Fruit fly (Drosophila melanogaster) whole organism, embryonic: ENCODE measurements around the gene CheA7a.
A peak's percentile ranks its signal among the peaks of the same experiment; 100 is the strongest.

Source experiments
- Antp ChIP-seq: fragments of 200-800 bp; sonication (Bioruptor generic); optimal IDR thresholded peaks from 3 replicates; lab custom pipeline; 2016; ENCODE audit warnings: missing biosample characterization, missing genetic modification characterization
- Bdp1 ChIP-seq: fragments of 200-800 bp; sonication (Bioruptor generic); optimal IDR thresholded peaks from 3 replicates; lab custom pipeline; 2016; ENCODE audit warnings: missing biosample characterization, missing genetic modification characterization
- CG10321 ChIP-seq: fragments of 200-800 bp; sonication (Bioruptor generic); IDR thresholded peaks from 2 replicates; pipeline ENCODE4 v1.3.6; 2022; ENCODE audit warnings: missing biosample characterization, missing genetic modification characterization
- CG10431 ChIP-seq: fragments of 200-800 bp; sonication (Bioruptor generic); optimal IDR thresholded peaks from 3 replicates; lab custom pipeline; 2018; ENCODE audit warnings: missing biosample characterization, mild to moderate bottlenecking, missing genetic modification characterization
- CG12104 ChIP-seq: fragments of 200-800 bp; sonication (Bioruptor generic); optimal IDR thresholded peaks from 3 replicates; lab custom pipeline; 2016; ENCODE audit warnings: missing biosample characterization, missing genetic modification characterization
- CG12942 ChIP-seq: fragments of 200-800 bp; sonication (Bioruptor generic); optimal IDR thresholded peaks from 3 replicates; lab custom pipeline; 2016; ENCODE audit warnings: missing biosample characterization, missing genetic modification characterization
- CG13624 ChIP-seq: fragments of 200-800 bp; sonication (Bioruptor generic); optimal IDR thresholded peaks from 2 replicates; lab custom pipeline; 2016; ENCODE audit warnings: missing biosample characterization, missing genetic modification characterization
- CG14965 ChIP-seq: fragments of 200-800 bp; sonication (Bioruptor generic); optimal IDR thresholded peaks from 2 replicates; lab custom pipeline; 2016; ENCODE audit warnings: missing biosample characterization, missing genetic modification characterization, borderline replicate concordance
- CG16779 ChIP-seq: fragments of 200-800 bp; sonication (Bioruptor generic); IDR thresholded peaks from 2 replicates; pipeline ENCODE4 v1.3.6; 2022; ENCODE audit warnings: missing biosample characterization, missing genetic modification characterization
- CG16813 ChIP-seq: fragments of 200-800 bp; sonication (Bioruptor generic); IDR thresholded peaks from 3 replicates; pipeline ENCODE4 v1.3.6; 2022; ENCODE audit warnings: missing biosample characterization, missing genetic modification characterization; ENCODE audit not compliant: partially characterized antibody
- CG18476 ChIP-seq: fragments of 200-800 bp; sonication (Bioruptor generic); optimal IDR thresholded peaks from 2 replicates; lab custom pipeline; 2016; ENCODE audit warnings: missing biosample characterization, mild to moderate bottlenecking, missing genetic modification characterization
- CG2129 ChIP-seq: fragments of 200-800 bp; sonication (Bioruptor generic); IDR thresholded peaks from 2 replicates; pipeline ENCODE4 v1.3.6; 2022; ENCODE audit warnings: missing biosample characterization, missing genetic modification characterization; ENCODE audit not compliant: partially characterized antibody
- CG2875 ChIP-seq: fragments of 200-800 bp; sonication (Bioruptor generic); optimal IDR thresholded peaks from 2 replicates; lab custom pipeline; 2017; ENCODE audit warnings: missing biosample characterization, mild to moderate bottlenecking, missing genetic modification characterization, missing genetic modification reagents
- CG30403 ChIP-seq: fragments of 200-800 bp; sonication (Bioruptor generic); optimal IDR thresholded peaks from 3 replicates; lab custom pipeline; 2016; ENCODE audit warnings: missing biosample characterization, missing genetic modification characterization
- CG32772 ChIP-seq: fragments of 200-800 bp; sonication (Bioruptor generic); IDR thresholded peaks from 2 replicates; pipeline ENCODE4 v1.3.6; 2022; ENCODE audit warnings: missing biosample characterization, missing genetic modification characterization
- CG4360 ChIP-seq: fragments of 200-800 bp; sonication (Bioruptor generic); IDR thresholded peaks from 2 replicates; pipeline ENCODE4 v1.3.6; 2022; ENCODE audit warnings: missing biosample characterization, missing genetic modification characterization
- CG6683 ChIP-seq: fragments of 200-800 bp; sonication (Bioruptor generic); optimal IDR thresholded peaks from 2 replicates; lab custom pipeline; 2017; ENCODE audit warnings: missing biosample characterization, mild to moderate bottlenecking, missing genetic modification characterization, missing genetic modification reagents
- CG6791 ChIP-seq: fragments of 200-800 bp; sonication (Bioruptor generic); IDR thresholded peaks from 3 replicates; pipeline ENCODE4 v1.3.6; 2022; ENCODE audit warnings: missing biosample characterization, missing genetic modification characterization; ENCODE audit not compliant: partially characterized antibody
- CG7357 ChIP-seq: fragments of 200-800 bp; sonication (Bioruptor generic); IDR thresholded peaks from 3 replicates; pipeline ENCODE4 v1.3.6; 2022; ENCODE audit warnings: missing biosample characterization, missing genetic modification characterization
- CG7745 ChIP-seq: fragments of 200-800 bp; sonication (Bioruptor generic); optimal IDR thresholded peaks from 2 replicates; lab custom pipeline; 2018; ENCODE audit warnings: missing biosample characterization, mild to moderate bottlenecking, missing genetic modification characterization, moderate library complexity
- CG8478 ChIP-seq: fragments of >200 bp; optimal IDR thresholded peaks from 2 replicates; lab custom pipeline; 2018
- CG9727 ChIP-seq: fragments of 200-800 bp; sonication (Bioruptor generic); optimal IDR thresholded peaks from 3 replicates; lab custom pipeline; 2017; ENCODE audit warnings: missing biosample characterization, mild to moderate bottlenecking, missing genetic modification characterization
- HLHmδ ChIP-seq: fragments of 200-800 bp; sonication (Bioruptor generic); optimal IDR thresholded peaks from 2 replicates; lab custom pipeline; 2018; ENCODE audit warnings: missing biosample characterization, mild to moderate bottlenecking, missing genetic modification characterization, moderate library complexity
- Hr51 ChIP-seq, 2 experiments: fragments of 200-800 bp; sonication (Bioruptor generic); optimal IDR thresholded peaks; 2 replicates in 1 of 2; 3 replicates in 1 of 2; lab custom pipeline; 2016 to 2018; ENCODE audit warnings: missing biosample characterization in 2 of 2, missing genetic modification characterization in 2 of 2, mild to moderate bottlenecking in 1 of 2, moderate library complexity in 1 of 2
- Hr78 ChIP-seq, 2 experiments: fragments of 200-800 bp in 1 of 2; fragments of >200 bp in 1 of 2; sonication (Bioruptor generic) in 1 of 2; optimal IDR thresholded peaks; 2 replicates each; lab custom pipeline; 2017 to 2019; ENCODE audit warnings: missing biosample characterization in 2 of 2, missing genetic modification characterization in 2 of 2, mild to moderate bottlenecking in 1 of 2, moderate library complexity in 1 of 2
- Neu2 ChIP-seq: fragments of 200-800 bp; sonication (Bioruptor generic); optimal IDR thresholded peaks from 3 replicates; lab custom pipeline; 2016; ENCODE audit warnings: missing biosample characterization, missing genetic modification characterization, borderline replicate concordance
- Ptx1 ChIP-seq: fragments of 200-800 bp; sonication (Bioruptor generic); IDR thresholded peaks from 2 replicates; pipeline ENCODE4 v1.3.6; 2022; ENCODE audit warnings: missing biosample characterization, missing genetic modification characterization
- Sry-β ChIP-seq: fragments of 200-800 bp; sonication (Bioruptor generic); optimal IDR thresholded peaks from 2 replicates; lab custom pipeline; 2018; ENCODE audit warnings: missing biosample characterization, mild to moderate bottlenecking, missing genetic modification characterization, moderate library complexity
- ap ChIP-seq: fragments of 200-800 bp; sonication (Bioruptor generic); IDR thresholded peaks from 2 replicates; pipeline ENCODE4 v1.3.6; 2022; ENCODE audit warnings: missing biosample characterization, missing genetic modification characterization
- ase ChIP-seq: fragments of 200-800 bp; sonication (Bioruptor generic); IDR thresholded peaks from 3 replicates; pipeline ENCODE4 v1.3.6; 2022; ENCODE audit warnings: missing biosample characterization, missing genetic modification characterization
- bowl ChIP-seq: fragments of 200-800 bp; sonication (Bioruptor generic); IDR thresholded peaks from 2 replicates; pipeline ENCODE4 v1.3.6; 2022; ENCODE audit warnings: missing biosample characterization, missing genetic modification characterization
- crc ChIP-seq: fragments of 200-800 bp; sonication (Bioruptor generic); optimal IDR thresholded peaks from 2 replicates; lab custom pipeline; 2016; ENCODE audit warnings: missing biosample characterization, missing genetic modification characterization
- disco-r ChIP-seq: fragments of 200-800 bp; sonication (Bioruptor generic); optimal IDR thresholded peaks from 2 replicates; lab custom pipeline; 2016; ENCODE audit warnings: missing biosample characterization, missing genetic modification characterization
- dysf ChIP-seq: fragments of 200-800 bp; sonication (Bioruptor generic); IDR thresholded peaks from 3 replicates; pipeline ENCODE4 v1.3.6; 2022; ENCODE audit warnings: missing biosample characterization, missing genetic modification characterization
- esg ChIP-seq: fragments of 200-800 bp; sonication (Bioruptor generic); conservative IDR thresholded peaks from 2 replicates; pipeline ENCODE4 v1.3.6; 2022; ENCODE audit warnings: missing biosample characterization, missing genetic modification characterization
- eyg ChIP-seq: fragments of 200-800 bp; sonication (Bioruptor generic); optimal IDR thresholded peaks from 3 replicates; lab custom pipeline; 2016; ENCODE audit warnings: missing biosample characterization, missing genetic modification characterization
- fd96Cb ChIP-seq: fragments of 200-800 bp; sonication (Bioruptor generic); optimal IDR thresholded peaks from 2 replicates; lab custom pipeline; 2018; ENCODE audit warnings: missing biosample characterization, mild to moderate bottlenecking, missing genetic modification characterization, moderate library complexity
- grn ChIP-seq: fragments of 200-800 bp; sonication (Bioruptor generic); optimal IDR thresholded peaks from 3 replicates; lab custom pipeline; 2017; ENCODE audit warnings: missing biosample characterization, missing genetic modification characterization
- gsb ChIP-seq: fragments of 200-800 bp; sonication (Bioruptor generic); IDR thresholded peaks from 2 replicates; pipeline ENCODE4 v1.3.6; 2022; ENCODE audit warnings: missing biosample characterization, missing genetic modification characterization
- hb ChIP-seq: fragments of 200-800 bp; sonication (Bioruptor generic); IDR thresholded peaks from 3 replicates; pipeline ENCODE4 v1.3.6; 2022; ENCODE audit warnings: missing biosample characterization, missing genetic modification characterization; ENCODE audit not compliant: partially characterized antibody
- knrl ChIP-seq: fragments of 200-800 bp; sonication (Bioruptor generic); IDR thresholded peaks from 3 replicates; pipeline ENCODE4 v1.3.6; 2022; ENCODE audit warnings: missing biosample characterization, missing genetic modification characterization; ENCODE audit not compliant: partially characterized antibody
- nom ChIP-seq: fragments of 200-800 bp; sonication (Bioruptor generic); optimal IDR thresholded peaks from 2 replicates; lab custom pipeline; 2017; ENCODE audit warnings: missing biosample characterization, missing genetic modification characterization, mild to moderate bottlenecking, moderate library complexity, missing genetic modification reagents
- pfk ChIP-seq: fragments of 200-800 bp; sonication (Bioruptor generic); optimal IDR thresholded peaks from 2 replicates; lab custom pipeline; 2018; ENCODE audit warnings: missing biosample characterization, mild to moderate bottlenecking, missing genetic modification characterization, moderate library complexity
- pnt ChIP-seq: fragments of 200-800 bp; sonication (Bioruptor generic); optimal IDR thresholded peaks from 3 replicates; lab custom pipeline; 2016; ENCODE audit warnings: missing biosample characterization, missing genetic modification characterization
- prd ChIP-seq, 3 experiments: fragments of >200 bp in 2 of 3; fragments of 200-800 bp in 1 of 3; sonication (Bioruptor generic) in 1 of 3; optimal IDR thresholded peaks in 2 of 3; IDR thresholded peaks in 1 of 3; 2 replicates in 2 of 3; 3 replicates in 1 of 3; pipeline versions ENCODE4 v1.3.6 to Lab custom; 2017 to 2022; ENCODE audit warnings: missing biosample characterization in 1 of 3, missing genetic modification characterization in 1 of 3
- run ChIP-seq: fragments of 200-800 bp; sonication (Bioruptor generic); optimal IDR thresholded peaks from 3 replicates; lab custom pipeline; 2018; ENCODE audit warnings: missing biosample characterization, mild to moderate bottlenecking, missing genetic modification characterization
- sd ChIP-seq: fragments of 200-800 bp; sonication (Bioruptor generic); optimal IDR thresholded peaks from 3 replicates; lab custom pipeline; 2018; ENCODE audit warnings: missing biosample characterization, mild to moderate bottlenecking, missing genetic modification characterization, moderate library complexity
- sna ChIP-seq: fragments of 200-800 bp; sonication (Bioruptor generic); IDR thresholded peaks from 2 replicates; pipeline ENCODE4 v1.3.6; 2022; ENCODE audit warnings: missing biosample characterization, missing genetic modification characterization; ENCODE audit not compliant: partially characterized antibody
- z ChIP-seq: fragments of 200-800 bp; sonication (Bioruptor generic); IDR thresholded peaks from 3 replicates; pipeline ENCODE4 v1.3.6; 2022; ENCODE audit warnings: missing biosample characterization, missing genetic modification characterization
- zfh2 ChIP-seq: fragments of 200-800 bp; sonication (Bioruptor generic); optimal IDR thresholded peaks from 2 replicates; lab custom pipeline; 2016; ENCODE audit warnings: missing biosample characterization, missing genetic modification characterization

Gene CheA7a

dm6 chrX:7338538-7338937 is 39.4 kb upstream of the CheA7a start (continued):
- TF ChIP-seq CG14965 (GFP tag; lab: Kevin White, UChicago) (peak; percentile 6), CG18476 (GFP tag; lab: Kevin White, UChicago) (peak; percentile 46), CG10321 (no peak), Sry-β (GFP tag; lab: Kevin White, UChicago) (peak; percentile 13), CG16779 (no peak), sna (GFP tag; lab: Robert Waterston, UW) (no peak), zfh2 (GFP tag; lab: Kevin White, UChicago) (peak; percentile 8), Ptx1 (GFP tag; lab: Robert Waterston, UW) (peak; percentile 48), HLHmδ (no peak), fd96Cb (tag; lab: Kevin White, UChicago) (peak; percentile 62), CG12104 (GFP tag; lab: Kevin White, UChicago) (peak; percentile 36), ap (GFP tag; lab: Robert Waterston, UW) (no peak), Hr51 (GFP tag; optimal IDR thresholded peaks at IDR 0.05; lab: Kevin White, UChicago) (peak; percentile 33 to 78), CG8478 (lab: Kevin White, UChicago) (no peak), CG4360 (GFP tag; lab: Robert Waterston, UW) (no peak), CG30403 (GFP tag; lab: Kevin White, UChicago) (peak; percentile 61), Neu2 (GFP tag; lab: Kevin White, UChicago) (no peak), sd (tag; lab: Kevin White, UChicago) (no peak), CG9727 (GFP tag; lab: Kevin White, UChicago) (peak; percentile 51), hb (GFP tag; lab: Robert Waterston, UW) (no peak), CG2875 (GFP tag; lab: Kevin White, UChicago) (peak; percentile 63), CG12942 (GFP tag; lab: Kevin White, UChicago) (peak; percentile 40), Hr78 (GFP tag; optimal IDR thresholded peaks at IDR 0.05; lab: Kevin White, UChicago) (peak in 1 of 2 experiments; percentile 19), bowl (GFP tag; lab: Robert Waterston, UW) (no peak), CG13624 (peak; percentile 61), z (GFP tag; lab: Robert Waterston, UW) (no peak), CG6791 (GFP tag; lab: Robert Waterston, UW) (no peak), CG2129 (GFP tag; lab: Robert Waterston, UW) (no peak), nom (GFP tag; lab: Kevin White, UChicago) (no peak), pfk (GFP tag; lab: Kevin White, UChicago) (no peak), knrl (GFP tag; lab: Robert Waterston, UW) (no peak), CG16813 (GFP tag; lab: Robert Waterston, UW) (no peak), CG10431 (GFP tag; lab: Kevin White, UChicago) (no peak), CG32772 (GFP tag; lab: Robert Waterston, UW) (no peak), prd (optimal IDR thresholded peaks at IDR 0.05; lab: Kevin White, UChicago) (no peak), prd (GFP tag; IDR thresholded peaks at IDR 0.05; lab: Robert Waterston, UW) (peak; percentile 49; the same call in 2 of the 3 replicates), esg (GFP tag; lab: Robert Waterston, UW) (peak; percentile 40; the same call in 1 of the 2 replicates), Antp (peak; percentile 17), CG7357 (no peak), gsb (GFP tag; lab: Robert Waterston, UW) (no peak), crc (GFP tag; lab: Kevin White, UChicago) (peak; percentile 36), grn (GFP tag; lab: Kevin White, UChicago) (peak; percentile 47), CG7745 (no peak), disco-r (GFP tag; lab: Kevin White, UChicago) (peak; percentile 62), ase (GFP tag; lab: Robert Waterston, UW) (0 out of 3 replicates have a peak, but pooled peaks have one; percentile 9), run (tag; lab: Kevin White, UChicago) (peak; percentile 11), Bdp1 (GFP tag; lab: Kevin White, UChicago) (peak; percentile 25), CG6683 (GFP tag; lab: Kevin White, UChicago) (peak; percentile 52), pnt (GFP tag; lab: Kevin White, UChicago) (peak; percentile 27), eyg (GFP tag; lab: Kevin White, UChicago) (peak; percentile 42), dysf (GFP tag; lab: Robert Waterston, UW) (peak; percentile 67)
